Fruit fly (Drosophila melanogaster): ENCODE results near the gene Tak1.

Tak1 gene

DNA sequence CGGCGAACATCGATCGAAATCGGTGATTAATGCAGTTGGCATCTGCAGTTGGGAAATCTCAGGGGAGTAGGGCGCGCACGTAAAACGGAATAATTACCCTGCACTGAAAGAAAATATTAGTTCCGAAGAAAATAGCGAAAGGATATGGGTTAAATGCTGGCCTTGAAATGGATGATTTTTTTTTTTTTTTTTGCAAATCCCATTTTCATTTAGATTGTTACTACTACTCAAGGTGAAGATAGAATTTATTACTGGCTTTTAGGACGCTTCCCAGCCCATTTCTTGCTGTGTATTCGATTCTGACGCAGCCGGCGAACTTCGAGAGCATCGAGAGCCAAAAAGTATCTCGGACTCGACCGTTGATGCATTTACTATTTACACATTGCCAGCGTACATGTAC is 5.7 kb downstream of the Tak1 start (continued):
- TF ChIP-seq CG12769 (tag; optimal IDR thresholded peaks at IDR 0.05): no peak
- no peak for TF ChIP-seq emc (GFP tag; optimal IDR thresholded peaks at IDR 0.05)
- no peak for TF ChIP-seq CG9876 (GFP tag; optimal IDR thresholded peaks at IDR 0.05)
- TF ChIP-seq toy (GFP tag; IDR thresholded peaks at IDR 0.05): no peak
- no peak for TF ChIP-seq NC2α (GFP tag; optimal IDR thresholded peaks at IDR 0.05)
- no peak for TF ChIP-seq CG18599 (GFP tag; optimal IDR thresholded peaks at IDR 0.05)
- TF ChIP-seq row (GFP tag; IDR thresholded peaks at IDR 0.05): peak; percentile 72
- no peak for TF ChIP-seq Hr39 (optimal IDR thresholded peaks at IDR 0.05)
- TF ChIP-seq Ravus (GFP tag; IDR thresholded peaks at IDR 0.05): no peak
- TF ChIP-seq Xbp1 (GFP tag; optimal IDR thresholded peaks at IDR 0.05): peak; percentile 43
- no peak for TF ChIP-seq rib (GFP tag; IDR thresholded peaks at IDR 0.05)
- TF ChIP-seq CG12071 (GFP tag; optimal IDR thresholded peaks at IDR 0.05): no peak
- TF ChIP-seq CG8290 (GFP tag; optimal IDR thresholded peaks at IDR 0.05): no peak
- TF ChIP-seq CG8290 (tag; optimal IDR thresholded peaks at IDR 0.05): no peak
- no peak for TF ChIP-seq h (optimal IDR thresholded peaks at IDR 0.05)
- TF ChIP-seq sc (optimal IDR thresholded peaks at IDR 0.05): no peak
- no peak for TF ChIP-seq sc (GFP tag; optimal IDR thresholded peaks at IDR 0.05)
- TF ChIP-seq BEAF-32 (GFP tag; optimal IDR thresholded peaks at IDR 0.05): no peak
- TF ChIP-seq CTCF (GFP tag; optimal IDR thresholded peaks at IDR 0.05): no peak
- TF ChIP-seq z (GFP tag; IDR thresholded peaks at IDR 0.05): no peak
- peak; percentile 9 for TF ChIP-seq CG12155 (GFP tag; optimal IDR thresholded peaks at IDR 0.05)
- TF ChIP-seq CG15514 (GFP tag; optimal IDR thresholded peaks at IDR 0.05): no peak
- no peak for TF ChIP-seq pros (GFP tag; optimal IDR thresholded peaks at IDR 0.05)
- no peak for TF ChIP-seq CG8281 (tag; optimal IDR thresholded peaks at IDR 0.05)
- peak; percentile 32 for TF ChIP-seq slp2 (GFP tag; optimal IDR thresholded peaks at IDR 0.05)
- TF ChIP-seq CG4854 (GFP tag; optimal IDR thresholded peaks at IDR 0.05): no peak
- TF ChIP-seq Nf-YC (tag; optimal IDR thresholded peaks at IDR 0.05): no peak
- TF ChIP-seq mirr (GFP tag; optimal IDR thresholded peaks at IDR 0.05): no peak
- no peak for TF ChIP-seq luna (GFP tag; optimal IDR thresholded peaks at IDR 0.05)
- peak; percentile 42; the same call in 1 of the 2 replicates for TF ChIP-seq HLH3B (GFP tag; IDR thresholded peaks at IDR 0.05)
- TF ChIP-seq corto (GFP tag; optimal IDR thresholded peaks at IDR 0.05): no peak
- no peak for TF ChIP-seq YL-1 (GFP tag; optimal IDR thresholded peaks at IDR 0.05)
- no peak for TF ChIP-seq CG15073 (GFP tag; optimal IDR thresholded peaks at IDR 0.05)
- TF ChIP-seq CG10543 (GFP tag; optimal IDR thresholded peaks at IDR 0.05): no peak
- no peak for TF ChIP-seq tna (GFP tag; IDR thresholded peaks at IDR 0.05; ENCODE audit: partially characterized antibody)
- no peak for TF ChIP-seq inv (GFP tag; IDR thresholded peaks at IDR 0.05; ENCODE audit: partially characterized antibody)
- TF ChIP-seq ATbp (GFP tag; optimal IDR thresholded peaks at IDR 0.05): peak; percentile 50
- no peak for TF ChIP-seq aop (GFP tag; IDR thresholded peaks at IDR 0.05)
- peak; percentile 36 for TF ChIP-seq bcd (GFP tag; optimal IDR thresholded peaks at IDR 0.05)
- no peak for TF ChIP-seq otp (GFP tag; IDR thresholded peaks at IDR 0.05)
- TF ChIP-seq Rx (GFP tag; IDR thresholded peaks at IDR 0.05): peak; percentile 51
- no peak for TF ChIP-seq sima (GFP tag; optimal IDR thresholded peaks at IDR 0.05)
- peak; percentile 69 for TF ChIP-seq vvl (GFP tag; IDR thresholded peaks at IDR 0.05)
- no peak for TF ChIP-seq H15 (GFP tag; IDR thresholded peaks at IDR 0.05)
- peak; percentile 64 for TF ChIP-seq Oli (tag; optimal IDR thresholded peaks at IDR 0.05)
- no peak for TF ChIP-seq Spps (tag; optimal IDR thresholded peaks at IDR 0.05)
- TF ChIP-seq Drgx (GFP tag; IDR thresholded peaks at IDR 0.05): peak; percentile 74
- TF ChIP-seq CG2199 (GFP tag; IDR thresholded peaks at IDR 0.05): no peak
- TF ChIP-seq pho (GFP tag; optimal IDR thresholded peaks at IDR 0.05): no peak
- TF ChIP-seq CG8478 (optimal IDR thresholded peaks at IDR 0.05): no peak
- no peak for TF ChIP-seq CG15479 (GFP tag; optimal IDR thresholded peaks at IDR 0.05)
- no peak for TF ChIP-seq CG34224 (GFP tag; IDR thresholded peaks at IDR 0.05; ENCODE audit: partially characterized antibody)
- TF ChIP-seq gfzf (GFP tag; optimal IDR thresholded peaks at IDR 0.05): no peak
- no peak for TF ChIP-seq lab (GFP tag; optimal IDR thresholded peaks at IDR 0.05)
